Worm (Caenorhabditis elegans) whole organism, young adult: Measurements from ENCODE around the gene degl-1.
A peak's percentile ranks its signal among the peaks of the same experiment; 100 is the strongest.

Source experiments
- B0035.1 ChIP-seq: sonication (generic microtip); optimal IDR thresholded peaks from 2 replicates; lab custom pipeline; 2016; ENCODE audit warnings: missing genetic modification characterization, mild to moderate bottlenecking, missing compliant biosample characterization, missing genotype, missing genetic modification reagents
- B0336.3 ChIP-seq: fragments of 200-800 bp; sonication (Bioruptor generic); IDR thresholded peaks from 2 replicates; pipeline ENCODE4 v1.3.6; 2022; ENCODE audit warnings: missing genetic modification characterization, missing compliant biosample characterization
- F10E7.11 ChIP-seq: sonication (generic microtip); optimal IDR thresholded peaks from 2 replicates; lab custom pipeline; 2017; ENCODE audit warnings: mild to moderate bottlenecking, missing genetic modification characterization, moderate library complexity, missing compliant biosample characterization
- F23B12.7 ChIP-seq: sonication (generic microtip); optimal IDR thresholded peaks from 2 replicates; lab custom pipeline; 2017; ENCODE audit warnings: missing genetic modification characterization, mild to moderate bottlenecking, missing compliant biosample characterization, antibody characterized with exemption, moderate library complexity; ENCODE audit not compliant: insufficient read depth
- F39B2.1 ChIP-seq: fragments of 200-800 bp; sonication (Bioruptor generic); IDR thresholded peaks from 2 replicates; pipeline ENCODE4 v1.3.6; 2022; ENCODE audit warnings: missing genetic modification reagents, missing genetic modification characterization, missing compliant biosample characterization
- F57A8.1 ChIP-seq: fragments of 200-800 bp; sonication (Bioruptor generic); optimal IDR thresholded peaks from 2 replicates; lab custom pipeline; 2018; ENCODE audit warnings: mild to moderate bottlenecking, missing genetic modification characterization, moderate library complexity, missing compliant biosample characterization
- F57C9.4 ChIP-seq: sonication (generic microtip); optimal IDR thresholded peaks from 2 replicates; lab custom pipeline; 2017; ENCODE audit warnings: mild to moderate bottlenecking, missing genetic modification characterization, missing compliant biosample characterization
- K11D2.4 ChIP-seq: fragments of 200-800 bp; sonication (Bioruptor generic); IDR thresholded peaks from 2 replicates; pipeline ENCODE4 v1.3.6; 2022; ENCODE audit warnings: missing genetic modification reagents, missing genetic modification characterization, missing compliant biosample characterization
- Y79H2A.3 ChIP-seq: fragments of 200-800 bp; sonication (Bioruptor generic); conservative IDR thresholded peaks from 2 replicates; pipeline ENCODE4 v1.3.6; 2022; ENCODE audit warnings: missing genetic modification reagents, missing genetic modification characterization, missing compliant biosample characterization
- ZK185.1 ChIP-seq: sonication (generic microtip); optimal IDR thresholded peaks from 2 replicates; lab custom pipeline; 2016; ENCODE audit warnings: mild to moderate bottlenecking, missing genetic modification characterization, missing compliant biosample characterization; ENCODE audit not compliant: poor library complexity, severe bottlenecking
- attf-6 ChIP-seq: fragments of 200-800 bp; sonication (Bioruptor generic); IDR thresholded peaks from 2 replicates; pipeline ENCODE4 v1.3.6; 2022; ENCODE audit warnings: missing genetic modification reagents, missing genetic modification characterization, missing compliant biosample characterization
- chd-7 ChIP-seq: sonication (generic microtip); optimal IDR thresholded peaks from 2 replicates; lab custom pipeline; 2016; ENCODE audit warnings: mild to moderate bottlenecking, missing genetic modification characterization, moderate library complexity, missing compliant biosample characterization
- dpl-1 ChIP-seq: fragments of 150-350 bp; optimal IDR thresholded peaks from 2 replicates; lab custom pipeline; 2014; ENCODE audit warnings: missing biosample characterization, missing genetic modification reagents, missing genetic modification characterization
- efl-1 ChIP-seq: fragments of 150-350 bp; optimal IDR thresholded peaks from 2 replicates; lab custom pipeline; 2014; ENCODE audit warnings: missing biosample characterization, missing genetic modification reagents, missing genetic modification characterization
- egrh-3 ChIP-seq: fragments of 200-800 bp; sonication (Bioruptor generic); IDR thresholded peaks from 2 replicates; pipeline ENCODE4 v1.3.6; 2022; ENCODE audit warnings: missing genetic modification reagents, missing genetic modification characterization, missing compliant biosample characterization
- ekl-4 ChIP-seq: fragments of 200-800 bp; sonication (Bioruptor generic); IDR thresholded peaks from 2 replicates; pipeline ENCODE4 v1.3.6; 2022; ENCODE audit warnings: missing genetic modification reagents, missing genetic modification characterization, missing compliant biosample characterization
- fkh-3 ChIP-seq: sonication (generic microtip); optimal IDR thresholded peaks from 2 replicates; lab custom pipeline; 2016; ENCODE audit warnings: mild to moderate bottlenecking, missing genetic modification characterization, missing compliant biosample characterization
- gei-17 ChIP-seq: fragments of 200-800 bp; sonication (Bioruptor generic); optimal IDR thresholded peaks from 2 replicates; lab custom pipeline; 2018; ENCODE audit warnings: mild to moderate bottlenecking, missing genetic modification characterization, missing compliant biosample characterization
- him-1 ChIP-seq: sonication (generic microtip); optimal IDR thresholded peaks from 2 replicates; lab custom pipeline; 2016; ENCODE audit warnings: missing genotype, missing genetic modification reagents, missing genetic modification characterization, missing compliant biosample characterization
- hrde-1 ChIP-seq: sonication (generic microtip); optimal IDR thresholded peaks from 2 replicates; lab custom pipeline; 2016; ENCODE audit warnings: missing genetic modification characterization, mild to moderate bottlenecking, missing compliant biosample characterization, moderate library complexity, missing genotype, missing genetic modification reagents, borderline replicate concordance
- lir-1 ChIP-seq: fragments of 200-800 bp; sonication (Bioruptor generic); conservative IDR thresholded peaks from 2 replicates; pipeline ENCODE4 v1.3.6; 2022; ENCODE audit warnings: missing genetic modification reagents, missing genetic modification characterization, missing compliant biosample characterization
- lsl-1 ChIP-seq: fragments of 200-800 bp; sonication (Bioruptor generic); optimal IDR thresholded peaks from 2 replicates; lab custom pipeline; 2018; ENCODE audit warnings: mild to moderate bottlenecking, missing genetic modification characterization, moderate library complexity, missing compliant biosample characterization
- madf-10 ChIP-seq: sonication (generic microtip); optimal IDR thresholded peaks from 2 replicates; lab custom pipeline; 2016; ENCODE audit warnings: mild to moderate bottlenecking, missing genetic modification characterization, missing compliant biosample characterization
- madf-3 ChIP-seq: fragments of 200-800 bp; sonication (Bioruptor generic); IDR thresholded peaks from 2 replicates; pipeline ENCODE4 v1.3.6; 2022; ENCODE audit warnings: missing genetic modification reagents, missing genetic modification characterization, missing compliant biosample characterization
- madf-6 ChIP-seq: fragments of 200-800 bp; sonication (Bioruptor generic); IDR thresholded peaks from 2 replicates; pipeline ENCODE4 v1.3.6; 2022; ENCODE audit warnings: missing genetic modification reagents, missing genetic modification characterization, missing compliant biosample characterization
- mxl-1 ChIP-seq: sonication (generic microtip); optimal IDR thresholded peaks from 2 replicates; lab custom pipeline; 2016; ENCODE audit warnings: missing genetic modification characterization, missing compliant biosample characterization
- nhr-120 ChIP-seq: fragments of 200-800 bp; sonication (Bioruptor generic); IDR thresholded peaks from 2 replicates; pipeline ENCODE4 v1.3.6; 2022; ENCODE audit warnings: missing genetic modification characterization, missing compliant biosample characterization
- nhr-27 ChIP-seq: fragments of 200-800 bp; sonication (Bioruptor generic); optimal IDR thresholded peaks from 2 replicates; lab custom pipeline; 2018; ENCODE audit warnings: mild to moderate bottlenecking, missing genetic modification characterization, moderate library complexity, missing compliant biosample characterization
- nhr-80 ChIP-seq: sonication (generic microtip); optimal IDR thresholded peaks from 2 replicates; lab custom pipeline; 2016; ENCODE audit warnings: missing genetic modification characterization, missing compliant biosample characterization
- pbrm-1 ChIP-seq: fragments of 200-800 bp; sonication (Bioruptor generic); IDR thresholded peaks from 2 replicates; pipeline ENCODE4 v1.3.6; 2022; ENCODE audit warnings: missing genetic modification reagents, missing genetic modification characterization, missing compliant biosample characterization
- rpc-1 ChIP-seq, 2 experiments: fragments of 150-350 bp in 1 of 2; sonication (generic microtip) in 1 of 2; optimal IDR thresholded peaks; 2 replicates each; lab custom pipeline; 2014 to 2018; ENCODE audit warnings: missing biosample characterization in 1 of 2, missing genetic modification characterization in 1 of 2, missing genetic modification reagents in 1 of 2, missing genotype in 1 of 2
- snpc-1.1 ChIP-seq: sonication (generic microtip); optimal IDR thresholded peaks from 2 replicates; lab custom pipeline; 2017; ENCODE audit warnings: missing genetic modification characterization, mild to moderate bottlenecking, missing compliant biosample characterization, antibody characterized with exemption, moderate library complexity, missing genotype, missing genetic modification reagents; ENCODE audit not compliant: insufficient read depth
- snpc-1.3 ChIP-seq: sonication (generic microtip); optimal IDR thresholded peaks from 2 replicates; lab custom pipeline; 2017; ENCODE audit warnings: missing genetic modification characterization, mild to moderate bottlenecking, missing compliant biosample characterization, antibody characterized with exemption, moderate library complexity, missing genotype, missing genetic modification reagents; ENCODE audit not compliant: insufficient read depth
- snpc-4 ChIP-seq, 5 experiments: fragments of 150-350 bp in 1 of 5; sonication (generic microtip) in 4 of 5; optimal IDR thresholded peaks; 2 replicates each; lab custom pipeline; 2014 to 2018; ENCODE audit warnings: missing genetic modification characterization in 5 of 5, missing biosample characterization in 3 of 5, antibody characterized with exemption in 2 of 5, mild to moderate bottlenecking in 2 of 5, missing compliant biosample characterization in 2 of 5, missing genotype in 2 of 5, moderate library complexity in 2 of 5, missing genetic modification reagents in 1 of 5
- somi-1 ChIP-seq: fragments of 200-800 bp; sonication (Bioruptor generic); optimal IDR thresholded peaks from 2 replicates; lab custom pipeline; 2018; ENCODE audit warnings: mild to moderate bottlenecking, missing genetic modification characterization, missing compliant biosample characterization
- sptf-2 ChIP-seq: fragments of 200-800 bp; sonication (Bioruptor generic); optimal IDR thresholded peaks from 2 replicates; lab custom pipeline; 2018; ENCODE audit warnings: mild to moderate bottlenecking, missing genetic modification characterization, missing compliant biosample characterization
- tbp1 ChIP-seq: fragments of 200-800 bp; sonication (Bioruptor generic); optimal IDR thresholded peaks from 2 replicates; lab custom pipeline; 2018; ENCODE audit warnings: mild to moderate bottlenecking, missing genetic modification characterization, missing compliant biosample characterization
- tlf-1 ChIP-seq: fragments of 200-800 bp; sonication (Bioruptor generic); optimal IDR thresholded peaks from 2 replicates; lab custom pipeline; 2018; ENCODE audit warnings: mild to moderate bottlenecking, missing genetic modification characterization, missing compliant biosample characterization
- xnd-1 ChIP-seq: sonication (generic microtip); optimal IDR thresholded peaks from 2 replicates; lab custom pipeline; 2016; ENCODE audit warnings: missing genotype, missing genetic modification reagents, missing genetic modification characterization, missing compliant biosample characterization
- ztf-18 ChIP-seq: sonication (generic microtip); optimal IDR thresholded peaks from 2 replicates; lab custom pipeline; 2016; ENCODE audit warnings: missing genotype, mild to moderate bottlenecking, missing genetic modification characterization, missing compliant biosample characterization

The degl-1 gene

ce11 chrIV:14793900-14794624 is 22.8 kb upstream of the degl-1 start (continued):
- TF ChIP-seq ZK185.1 (tag; lab: Kevin White, UChicago), result no peak
- no peak for TF ChIP-seq fkh-3 (tag; lab: Kevin White, UChicago)
- no peak for TF ChIP-seq F57C9.4
- 0 out of 2 replicates have a peak, but pooled peaks have one; percentile 26 for TF ChIP-seq B0336.3 (GFP tag; lab: Robert Waterston, UW)
- no peak for TF ChIP-seq madf-10 (tag; lab: Kevin White, UChicago)
- peak; percentile 50 for TF ChIP-seq ztf-18 (tag; lab: Kevin White, UChicago)
- no peak for TF ChIP-seq somi-1 (GFP tag; lab: Kevin White, UChicago)
- TF ChIP-seq F39B2.1 (GFP tag; lab: Robert Waterston, UW), result no peak
- no peak for TF ChIP-seq F57A8.1 (GFP tag; lab: Kevin White, UChicago)
- TF ChIP-seq dpl-1 (GFP tag; lab: Kevin White, UChicago), result no peak
- TF ChIP-seq nhr-120 (GFP tag; lab: Robert Waterston, UW), result no peak
- no peak for TF ChIP-seq F23B12.7 (tag; lab: Kevin White, UChicago)
- TF ChIP-seq egrh-3, result 0 out of 2 replicates have a peak, but pooled peaks have one; percentile 10
- TF ChIP-seq tlf-1, result no peak
- no peak for TF ChIP-seq B0035.1 (tag; lab: Kevin White, UChicago)
- TF ChIP-seq him-1, result no peak
- TF ChIP-seq nhr-27, result no peak
- no peak for TF ChIP-seq chd-7 (tag; lab: Kevin White, UChicago)
- no peak for TF ChIP-seq xnd-1 (tag; lab: Kevin White, UChicago)
- 0 out of 2 replicates have a peak, but pooled peaks have one; percentile 12 for TF ChIP-seq K11D2.4 (GFP tag; lab: Robert Waterston, UW)
- TF ChIP-seq mxl-1 (tag; lab: Kevin White, UChicago), result no peak
- peak; percentile 64 for TF ChIP-seq nhr-80 (tag; lab: Kevin White, UChicago)
- TF ChIP-seq sptf-2 (GFP tag; lab: Kevin White, UChicago), result no peak
- TF ChIP-seq madf-6, result no peak

DNA sequence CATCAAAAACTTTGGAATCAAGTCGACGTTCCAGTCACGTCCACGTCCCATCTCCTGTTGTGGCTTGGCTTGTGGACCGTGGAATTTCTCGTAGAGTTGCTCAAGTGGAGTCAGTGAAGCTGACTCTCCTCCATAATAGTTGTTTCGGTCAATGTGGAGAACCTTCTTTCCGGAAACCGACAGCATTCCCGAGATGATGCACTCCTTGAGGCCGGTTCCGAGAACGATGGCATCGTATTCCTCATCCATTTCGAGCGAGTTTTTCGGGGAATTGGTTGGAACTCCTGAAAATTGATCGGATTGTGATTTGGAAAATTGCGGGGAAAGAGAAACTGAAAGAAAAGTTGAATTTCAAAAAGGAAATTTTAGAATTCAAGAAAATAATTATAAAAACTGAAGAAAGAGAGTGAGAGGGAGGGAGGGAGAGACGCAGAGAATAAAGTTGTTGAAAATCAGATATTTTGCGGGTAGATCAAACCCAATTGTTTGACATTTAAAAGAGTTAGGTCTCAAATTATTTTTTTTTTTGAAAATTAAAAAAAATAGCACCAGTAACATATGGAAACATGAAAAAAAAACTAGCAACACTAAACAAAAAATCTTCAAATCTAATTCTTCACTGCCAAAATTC is 21.5 kb upstream of the degl-1 start, which contains the start of gene gdi-1:
TSS of gene gdi-1 (minus strand) at position 286 of the 631 bp plus-strand sequence.
- TF ChIP-seq snpc-4 (GFP tag; optimal IDR thresholded peaks at IDR 0.05; lab: Kevin White, UChicago) (no peak), snpc-4 (tag; optimal IDR thresholded peaks at IDR 0.05; lab: Kevin White, UChicago) (peak in 1 of 4 experiments; percentile 72), snpc-1.1 (tag; lab: Kevin White, UChicago) (peak; percentile 9), madf-3 (GFP tag; lab: Robert Waterston, UW) (no peak), F23B12.7 (tag; lab: Kevin White, UChicago) (no peak), snpc-1.3 (tag; lab: Kevin White, UChicago) (peak; percentile 4), dpl-1 (GFP tag; lab: Kevin White, UChicago) (peak; percentile 20), efl-1 (peak; percentile 43), hrde-1 (tag; lab: Kevin White, UChicago) (no peak), attf-6 (GFP tag; lab: Robert Waterston, UW) (peak; percentile 65; the same call in 1 of the 2 replicates), ztf-18 (tag; lab: Kevin White, UChicago) (peak; percentile 13), madf-6 (peak; percentile 36; the same call in 1 of the 2 replicates)

DNA sequence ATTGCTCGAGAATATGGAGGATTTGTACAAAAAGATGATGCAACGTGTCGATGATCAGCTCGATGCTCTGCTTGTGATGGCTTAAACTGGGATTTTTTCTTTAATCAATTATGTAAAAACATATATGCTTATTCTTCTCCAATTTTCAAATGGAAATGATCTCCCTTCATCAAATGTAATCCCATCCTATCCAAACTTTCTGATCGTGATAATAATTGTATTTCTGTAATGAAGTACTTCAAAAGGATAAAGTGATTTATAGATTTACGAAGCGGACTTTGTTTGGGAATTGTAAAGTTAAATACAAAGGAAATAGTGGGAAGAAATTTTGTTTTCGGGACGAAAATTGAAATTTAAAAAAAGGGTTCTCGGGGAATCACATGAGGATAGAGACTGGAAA is 19.4 kb upstream of the degl-1 start:
- TF ChIP-seq pbrm-1, result 0 out of 2 replicates have a peak, but pooled peaks have one; percentile 7
- TF ChIP-seq lir-1, result no peak
- no peak for TF ChIP-seq gei-17 (GFP tag; lab: Kevin White, UChicago)
- no peak for TF ChIP-seq nhr-27
- no peak for TF ChIP-seq egrh-3
- TF ChIP-seq ekl-4, result 0 out of 2 replicates have a peak, but pooled peaks have one; percentile 26
- no peak for TF ChIP-seq F10E7.11 (tag; lab: Kevin White, UChicago)
- peak; percentile 35 for TF ChIP-seq tbp1
- peak; percentile 95 for TF ChIP-seq attf-6 (GFP tag; lab: Robert Waterston, UW)
- peak; percentile 61 for TF ChIP-seq snpc-1.3 (tag; lab: Kevin White, UChicago)
- TF ChIP-seq Y79H2A.3 (GFP tag; lab: Robert Waterston, UW), result peak; percentile 76
- TF ChIP-seq lsl-1, result peak; percentile 0
- peak; percentile 38 for TF ChIP-seq tlf-1
- no peak for TF ChIP-seq nhr-120 (GFP tag; lab: Robert Waterston, UW)
- TF ChIP-seq rpc-1 (optimal IDR thresholded peaks at IDR 0.05; lab: Kevin White, UChicago), result no peak
- TF ChIP-seq rpc-1 (tag; optimal IDR thresholded peaks at IDR 0.05; lab: Kevin White, UChicago), result no peak
- TF ChIP-seq efl-1, result no peak
